Worm (Caenorhabditis elegans) whole organism, late embryonic: ENCODE results near the gene C04H5.1.
A peak's percentile ranks its signal among the peaks of the same experiment; 100 is the strongest.

Experiments used
- C08G9.2 ChIP-seq: sonication (generic microtip); optimal IDR thresholded peaks from 2 replicates; lab custom pipeline; 2016; ENCODE audit warnings: mild to moderate bottlenecking, missing genetic modification characterization, moderate library complexity, missing compliant biosample characterization
- F13H6.1 ChIP-seq: sonication (generic microtip); optimal IDR thresholded peaks from 2 replicates; lab custom pipeline; 2016; ENCODE audit warnings: missing genetic modification characterization, missing compliant biosample characterization
- Y22D7AL.16 ChIP-seq: sonication (generic microtip); optimal IDR thresholded peaks from 2 replicates; lab custom pipeline; 2016; ENCODE audit warnings: missing genetic modification characterization, missing compliant biosample characterization
- ahr-1 ChIP-seq: sonication (generic microtip); optimal IDR thresholded peaks from 2 replicates; lab custom pipeline; 2016; ENCODE audit warnings: missing genetic modification characterization, missing compliant biosample characterization
- ceh-14 ChIP-seq: sonication (generic microtip); optimal IDR thresholded peaks from 2 replicates; lab custom pipeline; 2016; ENCODE audit warnings: missing genotype, missing genetic modification characterization, missing compliant biosample characterization
- ceh-18 ChIP-seq: sonication (generic microtip); optimal IDR thresholded peaks from 2 replicates; lab custom pipeline; 2016; ENCODE audit warnings: missing genetic modification characterization, missing compliant biosample characterization
- ceh-19 ChIP-seq: fragments of 200-800 bp; sonication (Bioruptor generic); optimal IDR thresholded peaks from 2 replicates; lab custom pipeline; 2018; ENCODE audit warnings: mild to moderate bottlenecking, missing genetic modification characterization, missing compliant biosample characterization
- ceh-22 ChIP-seq: sonication (generic microtip); optimal IDR thresholded peaks from 2 replicates; lab custom pipeline; 2017; ENCODE audit warnings: missing biosample characterization, missing genetic modification characterization
- ceh-24 ChIP-seq: sonication (generic microtip); optimal IDR thresholded peaks from 2 replicates; lab custom pipeline; 2016; ENCODE audit warnings: mild to moderate bottlenecking, missing genetic modification characterization, missing compliant biosample characterization
- ceh-30 ChIP-seq: fragments of 150-350 bp; optimal IDR thresholded peaks from 2 replicates; lab custom pipeline; 2014; ENCODE audit warnings: missing biosample characterization, missing genetic modification characterization
- ceh-31 ChIP-seq: sonication (generic microtip); optimal IDR thresholded peaks from 2 replicates; lab custom pipeline; 2016; ENCODE audit warnings: missing genetic modification characterization, missing compliant biosample characterization
- ceh-48 ChIP-seq: sonication (generic microtip); optimal IDR thresholded peaks from 2 replicates; lab custom pipeline; 2016; ENCODE audit warnings: missing genetic modification characterization, inconsistent platforms, missing compliant biosample characterization
- ceh-6 ChIP-seq: fragments of 200-800 bp; sonication (Bioruptor generic); optimal IDR thresholded peaks from 2 replicates; lab custom pipeline; 2018; ENCODE audit warnings: mild to moderate bottlenecking, missing genetic modification characterization, missing compliant biosample characterization
- ceh-9 ChIP-seq: sonication (generic microtip); optimal IDR thresholded peaks from 2 replicates; lab custom pipeline; 2016; ENCODE audit warnings: mild to moderate bottlenecking, missing genetic modification characterization, inconsistent platforms, missing compliant biosample characterization
- che-1 ChIP-seq: sonication (generic microtip); optimal IDR thresholded peaks from 2 replicates; lab custom pipeline; 2016; ENCODE audit warnings: mild to moderate bottlenecking, missing genetic modification characterization, missing compliant biosample characterization
- dmd-4 ChIP-seq: sonication (generic microtip); optimal IDR thresholded peaks from 2 replicates; lab custom pipeline; 2016; ENCODE audit warnings: borderline replicate concordance, missing genetic modification characterization, missing compliant biosample characterization
- dve-1 ChIP-seq: sonication (generic microtip); optimal IDR thresholded peaks from 2 replicates; lab custom pipeline; 2017; ENCODE audit warnings: antibody characterized with exemption, mild to moderate bottlenecking, missing genetic modification characterization, missing compliant biosample characterization
- elt-2 ChIP-seq: sonication (generic microtip); optimal IDR thresholded peaks from 2 replicates; lab custom pipeline; 2016; ENCODE audit warnings: missing genetic modification reagents, missing genetic modification characterization, missing compliant biosample characterization
- ets-4 ChIP-seq: sonication (generic microtip); optimal IDR thresholded peaks from 2 replicates; lab custom pipeline; 2016; ENCODE audit warnings: missing genetic modification characterization, missing compliant biosample characterization
- eyg-1 ChIP-seq: sonication (generic microtip); optimal IDR thresholded peaks from 2 replicates; lab custom pipeline; 2016; ENCODE audit warnings: missing genotype, missing genetic modification characterization, missing compliant biosample characterization
- fkh-6 ChIP-seq: sonication (generic microtip); optimal IDR thresholded peaks from 2 replicates; lab custom pipeline; 2016; ENCODE audit warnings: missing genetic modification characterization, missing compliant biosample characterization
- hlh-13 ChIP-seq: fragments of 200-800 bp; sonication (Bioruptor generic); optimal IDR thresholded peaks from 2 replicates; lab custom pipeline; 2018; ENCODE audit warnings: mild to moderate bottlenecking, missing genetic modification characterization, missing compliant biosample characterization
- hlh-15 ChIP-seq: sonication (generic microtip); optimal IDR thresholded peaks from 2 replicates; lab custom pipeline; 2016; ENCODE audit warnings: missing genetic modification characterization, missing compliant biosample characterization
- hlh-30 ChIP-seq: sonication (generic microtip); optimal IDR thresholded peaks from 2 replicates; lab custom pipeline; 2017; ENCODE audit warnings: antibody characterized with exemption, missing genetic modification characterization, missing compliant biosample characterization; ENCODE audit not compliant: insufficient read depth
- hlh-6 ChIP-seq: sonication (generic microtip); optimal IDR thresholded peaks from 2 replicates; lab custom pipeline; 2016; ENCODE audit warnings: missing genotype, missing genetic modification characterization, missing compliant biosample characterization
- lim-6 ChIP-seq: sonication (generic microtip); optimal IDR thresholded peaks from 2 replicates; lab custom pipeline; 2016; ENCODE audit warnings: missing genetic modification characterization, missing compliant biosample characterization
- lin-11 ChIP-seq: fragments of 200-800 bp; sonication (Bioruptor generic); optimal IDR thresholded peaks from 2 replicates; lab custom pipeline; 2018; ENCODE audit warnings: mild to moderate bottlenecking, missing genetic modification characterization, missing compliant biosample characterization
- mec-3 ChIP-seq: sonication (generic microtip); optimal IDR thresholded peaks from 2 replicates; lab custom pipeline; 2016; ENCODE audit warnings: borderline replicate concordance, missing genetic modification characterization, missing compliant biosample characterization
- nhr-11 ChIP-seq: fragments of 150-350 bp; optimal IDR thresholded peaks from 2 replicates; lab custom pipeline; 2014; ENCODE audit warnings: missing biosample characterization, missing genetic modification characterization
- nhr-232 ChIP-seq: sonication (generic microtip); optimal IDR thresholded peaks from 2 replicates; lab custom pipeline; 2016; ENCODE audit warnings: missing genetic modification characterization, missing compliant biosample characterization
- npax-4 ChIP-seq: sonication (generic microtip); optimal IDR thresholded peaks from 2 replicates; lab custom pipeline; 2016; ENCODE audit warnings: missing genetic modification characterization, missing compliant biosample characterization
- odd-2 ChIP-seq: sonication (generic microtip); optimal IDR thresholded peaks from 2 replicates; lab custom pipeline; 2017; ENCODE audit warnings: antibody characterized with exemption, mild to moderate bottlenecking, missing genetic modification characterization, missing compliant biosample characterization
- pax-1 ChIP-seq: fragments of 150-350 bp; optimal IDR thresholded peaks from 2 replicates; lab custom pipeline; 2014; ENCODE audit warnings: missing biosample characterization, missing genetic modification characterization
- pha-2 ChIP-seq: sonication (generic microtip); optimal IDR thresholded peaks from 2 replicates; lab custom pipeline; 2017; ENCODE audit warnings: mild to moderate bottlenecking, missing genetic modification characterization, missing compliant biosample characterization
- pha-4 ChIP-seq: fragments of 150-350 bp; optimal IDR thresholded peaks from 2 replicates; lab custom pipeline; 2018; ENCODE audit warnings: missing biosample characterization, missing genetic modification reagents, missing genetic modification characterization
- pqm-1 ChIP-seq: sonication (generic microtip); optimal IDR thresholded peaks from 2 replicates; lab custom pipeline; 2016; ENCODE audit warnings: missing genetic modification characterization, missing compliant biosample characterization
- pros-1 ChIP-seq: fragments of 150-350 bp; optimal IDR thresholded peaks from 2 replicates; lab custom pipeline; 2014; ENCODE audit warnings: missing biosample characterization, missing genetic modification reagents, missing genetic modification characterization
- sdc-2 ChIP-seq: sonication (generic microtip); optimal IDR thresholded peaks from 2 replicates; lab custom pipeline; 2016; ENCODE audit warnings: missing genotype, missing genetic modification characterization, missing compliant biosample characterization
- sox-2 ChIP-seq: fragments of 200-800 bp; sonication (Bioruptor generic); IDR thresholded peaks from 2 replicates; pipeline ENCODE4 v1.3.6; 2022; ENCODE audit warnings: missing genetic modification reagents, missing genetic modification characterization, missing compliant biosample characterization
- sox-4 ChIP-seq: sonication (generic microtip); optimal IDR thresholded peaks from 2 replicates; lab custom pipeline; 2017; ENCODE audit warnings: mild to moderate bottlenecking, missing genetic modification characterization, inconsistent platforms, missing compliant biosample characterization
- syd-9 ChIP-seq: sonication (generic microtip); optimal IDR thresholded peaks from 2 replicates; lab custom pipeline; 2016; ENCODE audit warnings: mild to moderate bottlenecking, missing genetic modification characterization, moderate library complexity, missing compliant biosample characterization
- tbx-2 ChIP-seq: sonication (generic microtip); optimal IDR thresholded peaks from 2 replicates; lab custom pipeline; 2016; ENCODE audit warnings: missing genetic modification characterization, missing compliant biosample characterization
- unc-42 ChIP-seq: sonication (generic microtip); optimal IDR thresholded peaks from 2 replicates; lab custom pipeline; 2016; ENCODE audit warnings: missing genotype, missing genetic modification characterization, missing compliant biosample characterization
- unc-86 ChIP-seq: sonication (generic microtip); optimal IDR thresholded peaks from 2 replicates; lab custom pipeline; 2016; ENCODE audit warnings: missing genetic modification characterization, missing compliant biosample characterization

Gene C04H5.1

DNA sequence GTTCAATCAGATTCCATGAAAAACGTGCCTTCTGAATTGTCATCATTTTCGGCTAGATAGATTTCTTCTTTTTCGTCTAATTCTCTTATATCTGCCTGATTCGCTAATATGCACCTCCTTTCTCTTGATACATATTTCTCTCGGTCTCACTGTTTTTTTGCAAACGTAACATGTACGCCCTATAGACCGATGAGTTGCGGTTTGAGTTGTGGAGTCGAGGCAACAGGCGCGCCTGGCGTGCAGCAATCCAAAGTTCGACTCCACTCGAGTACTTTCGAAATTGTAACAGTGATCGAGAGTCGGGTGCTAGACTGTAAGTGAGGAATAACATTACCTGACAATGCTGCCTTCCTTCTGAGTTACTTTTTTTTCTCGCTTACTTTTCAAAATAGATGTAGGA lies 37.3 kb upstream of the C04H5.1 start (continued):
- TF ChIP-seq odd-2 (tag; lab: Kevin White, UChicago) (peak; percentile 58), nhr-11 (no peak), pros-1 (tag; lab: Kevin White, UChicago) (peak; percentile 15), unc-86 (tag; lab: Kevin White, UChicago) (peak; percentile 72), ceh-6 (peak; percentile 92), pha-4 (tag; lab: Kevin White, UChicago) (no peak), ceh-30 (tag; lab: Kevin White, UChicago) (peak; percentile 73), ceh-19 (GFP tag; lab: Kevin White, UChicago) (peak; percentile 82), pax-1 (no peak), ceh-18 (tag; lab: Kevin White, UChicago) (peak; percentile 83), unc-42 (tag; lab: Kevin White, UChicago) (peak; percentile 10), pqm-1 (tag; lab: Kevin White, UChicago) (peak; percentile 90), sdc-2 (tag; lab: Kevin White, UChicago) (peak; percentile 81), nhr-232 (tag; lab: Kevin White, UChicago) (peak; percentile 85), lin-11 (tag; lab: Kevin White, UChicago) (peak; percentile 80), fkh-6 (tag; lab: Kevin White, UChicago) (peak; percentile 85), hlh-6 (tag; lab: Kevin White, UChicago) (peak; percentile 91), npax-4 (tag; lab: Kevin White, UChicago) (peak; percentile 69), eyg-1 (peak; percentile 83), hlh-13 (peak; percentile 75), dmd-4 (tag; lab: Kevin White, UChicago) (peak; percentile 75), sox-2 (peak; percentile 79), lim-6 (tag; lab: Kevin White, UChicago) (no peak), dve-1 (tag; lab: Kevin White, UChicago) (peak; percentile 88), ceh-9 (tag; lab: Kevin White, UChicago) (peak; percentile 43), tbx-2 (peak; percentile 91), ceh-31 (tag; lab: Kevin White, UChicago) (peak; percentile 68), C08G9.2 (peak; percentile 83), ceh-14 (peak; percentile 70), hlh-30 (tag; lab: Kevin White, UChicago) (peak; percentile 24), F13H6.1 (tag; lab: Kevin White, UChicago) (peak; percentile 73), ceh-24 (tag; lab: Kevin White, UChicago) (peak; percentile 34), hlh-15 (tag; lab: Kevin White, UChicago) (peak; percentile 71), Y22D7AL.16 (tag; lab: Kevin White, UChicago) (peak; percentile 71), che-1 (peak; percentile 86), elt-2 (tag; lab: Kevin White, UChicago) (peak; percentile 93), pha-2 (peak; percentile 88), ets-4 (peak; percentile 63), ceh-22 (peak; percentile 35), ceh-48 (tag; lab: Kevin White, UChicago) (peak; percentile 77), sox-4 (tag; lab: Kevin White, UChicago) (peak; percentile 80), ahr-1 (peak; percentile 74)

DNA sequence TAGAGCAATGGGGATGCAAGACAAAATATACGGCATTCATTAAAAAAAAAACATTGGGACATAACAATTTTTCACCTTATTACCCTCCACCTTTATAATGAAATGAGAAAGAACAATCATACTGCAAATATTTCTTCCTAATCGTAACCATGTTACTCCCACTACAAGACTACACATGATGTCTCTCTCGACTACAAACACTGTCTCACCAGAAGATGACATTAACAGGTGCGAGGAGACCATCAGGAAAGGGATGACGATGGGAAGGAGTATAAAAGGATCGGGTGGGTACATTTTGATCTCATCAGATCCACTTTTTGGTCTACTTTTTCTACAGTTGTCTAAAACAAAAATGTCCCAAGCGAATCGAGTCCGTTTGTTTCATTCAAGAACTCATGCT lies 36.3 kb upstream of the C04H5.1 start, which contains the start of gene dhs-8:
Gene dhs-8 (plus strand): TSS at position 179 of the 400 bp plus-strand sequence.
- TF ChIP-seq eyg-1 (no peak), mec-3 (no peak), unc-86 (tag; lab: Kevin White, UChicago) (no peak), pqm-1 (tag; lab: Kevin White, UChicago) (no peak), syd-9 (no peak)
